Fruit fly (Drosophila melanogaster) whole organism, embryonic: ENCODE results near the gene CG12009.

Experiments used
- br ChIP-seq: fragments of >200 bp; optimal IDR thresholded peaks from 2 replicates; lab custom pipeline; 2017
- jing ChIP-seq: fragments of 200-800 bp; sonication (Bioruptor generic); optimal IDR thresholded peaks from 2 replicates; lab custom pipeline; 2018; ENCODE audit warnings: missing biosample characterization, mild to moderate bottlenecking, missing genetic modification characterization

dm6 chr3L:3342307-3342940 is 51.2 kb downstream of the CG12009 start:
- TF ChIP-seq jing (no peak), br (lab: Kevin White, UChicago) (no peak)
